Fruit fly (Drosophila melanogaster) whole organism, embryonic: ENCODE data around the gene CG45049.

ENCODE experiments used
- Adf1 ChIP-seq: fragments of 200-800 bp; sonication (Bioruptor generic); IDR thresholded peaks from 2 replicates; pipeline ENCODE4 v1.3.6; 2022; ENCODE audit warnings: missing biosample characterization, missing genetic modification characterization
- Awh ChIP-seq: fragments of 200-800 bp; sonication (Bioruptor generic); IDR thresholded peaks from 2 replicates; pipeline ENCODE4, ENCODE4 v1.3.6; 2022; ENCODE audit warnings: missing biosample characterization, missing genetic modification characterization
- Bteb2 ChIP-seq: fragments of 200-800 bp; sonication (Bioruptor generic); optimal IDR thresholded peaks from 2 replicates; lab custom pipeline; 2016; ENCODE audit warnings: missing biosample characterization, missing genetic modification characterization
- CG11085 ChIP-seq: fragments of 200-800 bp; sonication (Bioruptor generic); IDR thresholded peaks from 2 replicates; pipeline ENCODE4 v1.3.6; 2022; ENCODE audit warnings: missing biosample characterization, missing genetic modification characterization
- CG11560 ChIP-seq: fragments of 200-800 bp; sonication (Bioruptor generic); IDR thresholded peaks from 3 replicates; pipeline ENCODE4 v1.3.6; 2022; ENCODE audit warnings: missing biosample characterization, missing genetic modification characterization
- CG12104 ChIP-seq: fragments of 200-800 bp; sonication (Bioruptor generic); optimal IDR thresholded peaks from 3 replicates; lab custom pipeline; 2016; ENCODE audit warnings: missing biosample characterization, missing genetic modification characterization
- CG12236 ChIP-seq: fragments of 200-800 bp; sonication (Bioruptor generic); optimal IDR thresholded peaks from 2 replicates; lab custom pipeline; 2016; ENCODE audit warnings: missing biosample characterization, missing genetic modification characterization
- CG12744 ChIP-seq: fragments of 200-800 bp; sonication (Bioruptor generic); optimal IDR thresholded peaks from 2 replicates; lab custom pipeline; 2016; ENCODE audit warnings: missing biosample characterization, missing genetic modification characterization
- CG14710 ChIP-seq: fragments of 200-800 bp; sonication (Bioruptor generic); optimal IDR thresholded peaks from 3 replicates; lab custom pipeline; 2019; ENCODE audit warnings: missing biosample characterization, mild to moderate bottlenecking, missing genetic modification characterization, moderate library complexity
- CG2202 ChIP-seq: fragments of 200-800 bp; sonication (Bioruptor generic); optimal IDR thresholded peaks from 2 replicates; lab custom pipeline; 2018; ENCODE audit warnings: missing biosample characterization, mild to moderate bottlenecking, missing genetic modification characterization
- CG32767 ChIP-seq: fragments of 200-800 bp; sonication (Bioruptor generic); IDR thresholded peaks from 2 replicates; pipeline ENCODE4 v1.3.6; 2022; ENCODE audit warnings: missing biosample characterization, missing genetic modification characterization
- CG4328 ChIP-seq: fragments of 200-800 bp; sonication (Bioruptor generic); optimal IDR thresholded peaks from 3 replicates; lab custom pipeline; 2017; ENCODE audit warnings: missing biosample characterization, missing genetic modification reagents, missing genetic modification characterization
- CG4360 ChIP-seq: fragments of 200-800 bp; sonication (Bioruptor generic); IDR thresholded peaks from 2 replicates; pipeline ENCODE4 v1.3.6; 2022; ENCODE audit warnings: missing biosample characterization, missing genetic modification characterization
- CG7372 ChIP-seq: fragments of 200-800 bp; sonication (Bioruptor generic); IDR thresholded peaks from 2 replicates; pipeline ENCODE4 v1.3.6; 2022; ENCODE audit warnings: missing biosample characterization, missing genetic modification characterization
- CG7928 ChIP-seq: fragments of 200-800 bp; sonication (Bioruptor generic); optimal IDR thresholded peaks from 2 replicates; lab custom pipeline; 2017; ENCODE audit warnings: missing biosample characterization, mild to moderate bottlenecking, missing genetic modification characterization
- CG8765 ChIP-seq: fragments of 200-800 bp; sonication (Bioruptor generic); IDR thresholded peaks from 2 replicates; pipeline ENCODE4 v1.3.6; 2022; ENCODE audit warnings: missing biosample characterization, missing genetic modification characterization
- CG9932 ChIP-seq: fragments of 200-800 bp; sonication (Bioruptor generic); IDR thresholded peaks from 2 replicates; pipeline ENCODE4 v1.3.6; 2022; ENCODE audit warnings: missing biosample characterization, missing genetic modification characterization
- Dfd ChIP-seq, 2 experiments: fragments of >200 bp; optimal IDR thresholded peaks; 2 replicates each; lab custom pipeline; 2017; ENCODE audit warnings: missing biosample characterization in 2 of 2, missing genetic modification characterization in 2 of 2
- Fer3 ChIP-seq: fragments of 200-800 bp; sonication (Bioruptor generic); optimal IDR thresholded peaks from 2 replicates; lab custom pipeline; 2018; ENCODE audit warnings: missing biosample characterization, mild to moderate bottlenecking, missing genetic modification characterization, moderate library complexity
- Hr78 ChIP-seq, 2 experiments: fragments of 200-800 bp in 1 of 2; fragments of >200 bp in 1 of 2; sonication (Bioruptor generic) in 1 of 2; optimal IDR thresholded peaks; 2 replicates each; lab custom pipeline; 2017 to 2019; ENCODE audit warnings: missing biosample characterization in 2 of 2, missing genetic modification characterization in 2 of 2, mild to moderate bottlenecking in 1 of 2, moderate library complexity in 1 of 2
- NFAT ChIP-seq: fragments of 200-800 bp; sonication (Bioruptor generic); IDR thresholded peaks from 2 replicates; pipeline ENCODE4 v1.3.6; 2022; ENCODE audit warnings: missing biosample characterization, missing genetic modification characterization
- NfI ChIP-seq: fragments of 200-800 bp; sonication (Bioruptor generic); optimal IDR thresholded peaks from 3 replicates; lab custom pipeline; 2018; ENCODE audit warnings: missing biosample characterization, mild to moderate bottlenecking, missing genetic modification characterization, moderate library complexity
- Optix ChIP-seq: fragments of 200-800 bp; sonication (Bioruptor generic); IDR thresholded peaks from 3 replicates; pipeline ENCODE4 v1.3.6; 2022; ENCODE audit warnings: missing biosample characterization, missing genetic modification characterization
- Pdp1 ChIP-seq, 2 experiments: fragments of 200-800 bp; sonication (Bioruptor generic); optimal IDR thresholded peaks; 3 replicates each; lab custom pipeline; 2016; ENCODE audit warnings: missing biosample characterization in 2 of 2, missing genetic modification characterization in 2 of 2, mild to moderate bottlenecking in 1 of 2, moderate library complexity in 1 of 2
- TFAM ChIP-seq: fragments of 200-800 bp; sonication (Bioruptor generic); optimal IDR thresholded peaks from 2 replicates; lab custom pipeline; 2017; ENCODE audit warnings: missing biosample characterization, missing genetic modification characterization, inconsistent platforms
- ap ChIP-seq: fragments of 200-800 bp; sonication (Bioruptor generic); IDR thresholded peaks from 2 replicates; pipeline ENCODE4 v1.3.6; 2022; ENCODE audit warnings: missing biosample characterization, missing genetic modification characterization
- az2 ChIP-seq: fragments of 200-800 bp; sonication (Bioruptor generic); optimal IDR thresholded peaks from 3 replicates; lab custom pipeline; 2016; ENCODE audit warnings: missing biosample characterization, missing genetic modification characterization
- bcd ChIP-seq: fragments of 200-800 bp; sonication (Bioruptor generic); optimal IDR thresholded peaks from 2 replicates; lab custom pipeline; 2017; ENCODE audit warnings: missing biosample characterization, mild to moderate bottlenecking, missing genetic modification characterization
- bigmax ChIP-seq: fragments of 200-800 bp; sonication (Bioruptor generic); optimal IDR thresholded peaks from 2 replicates; lab custom pipeline; 2018; ENCODE audit warnings: missing biosample characterization, mild to moderate bottlenecking, missing genetic modification characterization
- btn ChIP-seq: fragments of 200-800 bp; sonication (Bioruptor generic); optimal IDR thresholded peaks from 2 replicates; lab custom pipeline; 2016; ENCODE audit warnings: missing biosample characterization, missing genetic modification characterization
- cg ChIP-seq: fragments of 200-800 bp; sonication (Bioruptor generic); optimal IDR thresholded peaks from 3 replicates; lab custom pipeline; 2019; ENCODE audit warnings: missing biosample characterization, mild to moderate bottlenecking, missing genetic modification characterization, moderate library complexity
- croc ChIP-seq: fragments of 200-800 bp; sonication (Bioruptor generic); conservative IDR thresholded peaks from 3 replicates; pipeline ENCODE4 v1.3.6; 2022; ENCODE audit warnings: missing biosample characterization, missing genetic modification characterization
- dm ChIP-seq: fragments of 200-800 bp; sonication (Bioruptor generic); optimal IDR thresholded peaks from 3 replicates; lab custom pipeline; 2016; ENCODE audit warnings: missing biosample characterization, missing genetic modification characterization
- eyg ChIP-seq: fragments of 200-800 bp; sonication (Bioruptor generic); optimal IDR thresholded peaks from 3 replicates; lab custom pipeline; 2016; ENCODE audit warnings: missing biosample characterization, missing genetic modification characterization
- fd64A ChIP-seq: fragments of 200-800 bp; sonication (Bioruptor generic); optimal IDR thresholded peaks from 3 replicates; lab custom pipeline; 2018; ENCODE audit warnings: missing biosample characterization, mild to moderate bottlenecking, missing genetic modification characterization
- gfzf ChIP-seq: fragments of 200-800 bp; sonication (Bioruptor generic); optimal IDR thresholded peaks from 2 replicates; lab custom pipeline; 2016; ENCODE audit warnings: missing biosample characterization, mild to moderate bottlenecking, missing genetic modification characterization, moderate library complexity
- ind ChIP-seq: fragments of 200-800 bp; sonication (Bioruptor generic); optimal IDR thresholded peaks from 3 replicates; lab custom pipeline; 2016; ENCODE audit warnings: missing biosample characterization, missing genetic modification characterization
- lab ChIP-seq: fragments of 200-800 bp; sonication (Bioruptor generic); optimal IDR thresholded peaks from 3 replicates; lab custom pipeline; 2017; ENCODE audit warnings: missing biosample characterization, missing genetic modification characterization, mild to moderate bottlenecking, moderate library complexity, missing genetic modification reagents
- mld ChIP-seq: fragments of 200-800 bp; sonication (Bioruptor generic); IDR thresholded peaks from 3 replicates; pipeline ENCODE4 v1.3.6; 2022; ENCODE audit warnings: missing biosample characterization, missing genetic modification characterization; ENCODE audit not compliant: partially characterized antibody
- pan ChIP-seq, 4 experiments: fragments of >200 bp in 3 of 4; fragments of 200-800 bp in 1 of 4; sonication (Bioruptor generic) in 1 of 4; optimal IDR thresholded peaks in 3 of 4; IDR thresholded peaks in 1 of 4; 2 replicates each; pipeline versions ENCODE4 v1.3.6 to Lab custom; 2017 to 2022; ENCODE audit warnings: missing biosample characterization in 2 of 4, missing genetic modification characterization in 2 of 4, mixed read lengths in 1 of 4
- peb ChIP-seq: fragments of 200-800 bp; sonication (Bioruptor generic); IDR thresholded peaks from 2 replicates; pipeline ENCODE4 v1.3.6; 2022; ENCODE audit warnings: missing biosample characterization, missing genetic modification characterization
- pfk ChIP-seq: fragments of 200-800 bp; sonication (Bioruptor generic); optimal IDR thresholded peaks from 2 replicates; lab custom pipeline; 2018; ENCODE audit warnings: missing biosample characterization, mild to moderate bottlenecking, missing genetic modification characterization, moderate library complexity
- phol ChIP-seq: fragments of 200-800 bp; sonication (Bioruptor generic); optimal IDR thresholded peaks from 3 replicates; lab custom pipeline; 2018; ENCODE audit warnings: missing biosample characterization, mild to moderate bottlenecking, missing genetic modification characterization, moderate library complexity
- pita ChIP-seq: fragments of 200-800 bp; sonication (Bioruptor generic); optimal IDR thresholded peaks from 2 replicates; lab custom pipeline; 2017; ENCODE audit warnings: missing biosample characterization, mild to moderate bottlenecking, missing genetic modification characterization
- ro ChIP-seq: fragments of 200-800 bp; sonication (Bioruptor generic); IDR thresholded peaks from 2 replicates; pipeline ENCODE4 v1.3.6; 2022; ENCODE audit warnings: missing biosample characterization, missing genetic modification characterization
- salm ChIP-seq: fragments of 200-800 bp; sonication (Bioruptor generic); optimal IDR thresholded peaks from 2 replicates; lab custom pipeline; 2018; ENCODE audit warnings: missing biosample characterization, mild to moderate bottlenecking, missing genetic modification characterization
- seq ChIP-seq: fragments of 200-800 bp; sonication (Bioruptor generic); IDR thresholded peaks from 2 replicates; pipeline ENCODE4 v1.3.6; 2022; ENCODE audit warnings: missing biosample characterization, missing genetic modification characterization
- stwl ChIP-seq: fragments of 200-800 bp; sonication (Bioruptor generic); optimal IDR thresholded peaks from 3 replicates; lab custom pipeline; 2018; ENCODE audit warnings: missing biosample characterization, mild to moderate bottlenecking, missing genetic modification characterization, moderate library complexity
- sug ChIP-seq: fragments of 200-800 bp; optimal IDR thresholded peaks from 2 replicates; lab custom pipeline; 2019; ENCODE audit warnings: missing biosample characterization, mild to moderate bottlenecking, missing genetic modification characterization, moderate library complexity
- vfl ChIP-seq: fragments of 200-800 bp; sonication (Bioruptor generic); optimal IDR thresholded peaks from 2 replicates; lab custom pipeline; 2016; ENCODE audit warnings: missing biosample characterization, missing genetic modification characterization

Gene CG45049

dm6 chr3R:22686336-22686874, 40.4 kb upstream of the CG45049 start, which contains the start of the genes Gclm and CG17625 (continued):
- TF ChIP-seq Bteb2 (GFP tag; lab: Kevin White, UChicago) (no peak), NFAT (GFP tag; lab: Robert Waterston, UW) (peak; percentile 65), lab (peak; percentile 50), ind (peak; percentile 49), CG7372 (GFP tag; lab: Robert Waterston, UW) (peak; percentile 27; the same call in 1 of the 2 replicates), dm (GFP tag; lab: Kevin White, UChicago) (peak; percentile 73), stwl (tag; lab: Kevin White, UChicago) (peak; percentile 93), CG12744 (GFP tag; lab: Kevin White, UChicago) (peak; percentile 27), peb (GFP tag; lab: Robert Waterston, UW) (peak; percentile 36; the same call in 1 of the 2 replicates), pan (optimal IDR thresholded peaks at IDR 0.05; lab: Kevin White, UChicago) (no peak), pan (GFP tag; optimal IDR thresholded peaks at IDR 0.05 in 1 of 2, IDR thresholded peaks at IDR 0.05 in 1 of 2) (no peak), phol (peak; percentile 60), salm (tag; lab: Kevin White, UChicago) (no peak), ap (GFP tag; lab: Robert Waterston, UW) (no peak), Hr78 (GFP tag; optimal IDR thresholded peaks at IDR 0.05; lab: Kevin White, UChicago) (no peak), cg (no peak), seq (GFP tag; lab: Robert Waterston, UW) (no peak), CG9932 (GFP tag; lab: Robert Waterston, UW) (peak; percentile 85), CG4328 (peak; percentile 55), Fer3 (peak; percentile 52), btn (no peak), fd64A (no peak), CG14710 (tag; lab: Kevin White, UChicago) (peak; percentile 84), eyg (GFP tag; lab: Kevin White, UChicago) (no peak), Adf1 (GFP tag; lab: Robert Waterston, UW) (peak; percentile 40), CG4360 (0 out of 2 replicates have a peak, but pooled peaks have one; percentile 5), TFAM (GFP tag; lab: Kevin White, UChicago) (no peak), CG11085 (GFP tag; lab: Robert Waterston, UW) (no peak), bcd (GFP tag; lab: Kevin White, UChicago) (peak; percentile 4), vfl (GFP tag; lab: Kevin White, UChicago) (peak; percentile 26), pita (no peak), CG12104 (GFP tag; lab: Kevin White, UChicago) (no peak), CG32767 (GFP tag; lab: Robert Waterston, UW) (no peak), pfk (GFP tag; lab: Kevin White, UChicago) (no peak), CG12236 (GFP tag; lab: Kevin White, UChicago) (peak; percentile 14), CG2202 (no peak), Optix (GFP tag; lab: Robert Waterston, UW) (no peak), mld (GFP tag; lab: Robert Waterston, UW) (peak; percentile 68; the same call in 1 of the 3 replicates), CG7928 (GFP tag; lab: Kevin White, UChicago) (peak; percentile 88), croc (no peak), NfI (GFP tag; lab: Kevin White, UChicago) (peak; percentile 54), ro (GFP tag; lab: Robert Waterston, UW) (no peak), sug (tag; lab: Kevin White, UChicago) (peak; percentile 76), CG8765 (no peak), gfzf (GFP tag; lab: Kevin White, UChicago) (peak; percentile 9), Awh (GFP tag; lab: Robert Waterston, UW) (peak; percentile 41; the same call in 1 of the 2 replicates), Pdp1 (GFP tag; optimal IDR thresholded peaks at IDR 0.05; lab: Kevin White, UChicago) (peak in 1 of 2 experiments; percentile 38), CG11560 (0 out of 3 replicates have a peak, but pooled peaks have one; percentile 36), bigmax (GFP tag; lab: Kevin White, UChicago) (no peak), az2 (no peak), Dfd (GFP tag; optimal IDR thresholded peaks at IDR 0.05; lab: Kevin White, UChicago) (no peak)
